Worm (Caenorhabditis elegans): ENCODE data around the gene cest-9.1.

Gene cest-9.1

DNA sequence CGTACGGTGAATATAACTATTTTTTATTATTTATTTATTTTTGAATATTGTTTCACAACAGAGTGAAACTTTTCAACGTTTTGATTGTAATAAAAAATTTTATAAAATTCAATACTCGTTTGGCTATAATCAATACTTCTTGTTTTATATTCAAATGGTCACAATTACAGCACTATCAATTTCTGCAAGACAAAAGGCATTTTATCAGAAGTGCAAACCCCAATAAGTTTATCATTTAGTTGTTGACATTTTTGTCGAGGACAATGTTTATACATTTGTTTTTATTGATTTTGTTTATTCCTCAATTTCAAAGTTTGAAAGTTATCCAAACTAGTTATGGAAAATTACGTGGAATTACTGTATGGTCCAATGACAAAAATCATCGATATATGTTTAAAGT, at the start of gene cest-9.1:
cest-9.1 (plus strand) TSS at position 213 of the 400 bp plus-strand sequence.
- TF ChIP-seq ztf-23 (GFP tag; IDR thresholded peaks at IDR 0.05) (no peak), T22C8.4 (GFP tag; IDR thresholded peaks at IDR 0.05) (no peak)

DNA sequence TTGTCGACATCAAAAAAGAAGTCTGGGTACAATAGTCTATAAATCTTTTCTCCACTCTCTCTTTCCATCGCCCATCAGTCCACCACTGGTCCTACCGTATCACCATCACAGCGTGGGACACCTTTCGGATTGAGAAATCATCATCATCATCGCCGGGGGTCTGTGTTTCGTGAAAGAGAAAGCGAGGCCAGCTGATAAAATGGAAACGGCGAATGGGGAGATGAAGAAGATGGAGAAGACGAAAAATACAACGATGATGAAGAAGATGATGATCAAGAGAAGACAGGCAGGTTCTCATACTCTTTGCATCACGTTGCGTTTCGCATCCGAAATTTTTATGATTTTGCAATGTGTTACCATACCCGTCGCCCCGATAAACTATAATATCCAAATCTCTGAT, 49.6 kb upstream of the cest-9.1 start:
- TF ChIP-seq ref-1 (GFP tag; conservative IDR thresholded peaks at IDR 0.05) (no peak), tab-1 (GFP tag; IDR thresholded peaks at IDR 0.05) (no peak), med-1 (GFP tag; optimal IDR thresholded peaks at IDR 0.05; ENCODE audit: insufficient read depth) (no peak), ztf-23 (GFP tag; IDR thresholded peaks at IDR 0.05) (no peak), T22C8.4 (GFP tag; IDR thresholded peaks at IDR 0.05) (no peak), flt-1 (GFP tag; IDR thresholded peaks at IDR 0.05) (no peak), ztf-29 (GFP tag; IDR thresholded peaks at IDR 0.05) (no peak), klf-2 (GFP tag; conservative IDR thresholded peaks at IDR 0.05) (no peak), cog-1 (tag; optimal IDR thresholded peaks at IDR 0.05) (no peak)

- no peak for TF ChIP-seq ztf-29 (GFP tag; IDR thresholded peaks at IDR 0.05)
- TF ChIP-seq ref-1 (GFP tag; conservative IDR thresholded peaks at IDR 0.05), result no peak
- TF ChIP-seq tab-1 (GFP tag; IDR thresholded peaks at IDR 0.05), result no peak
- 0 out of 2 replicates have a peak, but pooled peaks have one; percentile 46 for TF ChIP-seq flt-1 (GFP tag; IDR thresholded peaks at IDR 0.05)
- TF ChIP-seq cog-1 (tag; optimal IDR thresholded peaks at IDR 0.05), result no peak
These were observed 49.1 kb upstream of the cest-9.1 start for ce11 chrX:12176873-12177293.

- TF ChIP-seq med-1 (GFP tag; optimal IDR thresholded peaks at IDR 0.05; ENCODE audit: insufficient read depth), result no peak
- TF ChIP-seq ztf-23 (GFP tag; IDR thresholded peaks at IDR 0.05), result no peak
- TF ChIP-seq flt-1 (GFP tag; IDR thresholded peaks at IDR 0.05), result no peak
- TF ChIP-seq tab-1 (GFP tag; IDR thresholded peaks at IDR 0.05), result no peak
- TF ChIP-seq ref-1 (GFP tag; conservative IDR thresholded peaks at IDR 0.05), result no peak
- TF ChIP-seq ztf-29 (GFP tag; IDR thresholded peaks at IDR 0.05), result no peak
- no peak for TF ChIP-seq T22C8.4 (GFP tag; IDR thresholded peaks at IDR 0.05)
- TF ChIP-seq klf-2 (GFP tag; conservative IDR thresholded peaks at IDR 0.05), result no peak
These were observed 48.5 kb upstream of the cest-9.1 start for ce11 chrX:12177521-12177920.

DNA sequence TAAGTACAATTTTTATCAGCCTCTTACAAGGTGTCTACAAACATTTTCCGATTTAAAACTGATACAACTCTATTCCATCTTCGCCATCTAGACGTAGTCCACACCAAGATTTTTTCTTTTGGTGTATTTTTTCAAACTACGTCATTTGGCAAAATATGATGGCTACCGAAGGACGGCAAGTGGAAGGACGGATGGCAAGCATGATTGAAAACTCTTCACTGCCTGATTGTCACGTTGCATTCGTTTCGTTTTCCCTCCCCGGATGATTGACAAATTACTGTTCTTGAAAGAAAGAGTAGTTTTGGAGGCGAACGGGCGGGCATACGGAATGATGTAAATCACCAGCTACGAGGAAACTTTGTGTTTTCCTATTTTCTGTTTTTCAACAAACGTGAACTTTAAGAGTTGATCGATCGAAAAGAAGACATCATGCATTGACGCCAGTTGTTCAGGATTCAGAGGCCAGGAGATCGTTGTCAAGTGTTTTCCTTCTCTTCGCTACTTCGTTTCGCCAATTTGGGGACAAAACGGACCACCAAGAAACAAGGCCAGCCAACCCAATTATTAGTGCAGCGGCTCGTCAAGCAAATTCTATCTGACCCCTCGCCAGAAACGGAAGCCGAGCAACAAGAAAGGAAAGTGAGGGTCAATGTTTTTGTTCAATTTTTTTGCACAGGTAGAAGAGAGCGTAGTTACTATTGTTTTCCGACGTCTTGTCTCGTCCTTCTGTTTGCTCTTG, 47.5 kb upstream of the cest-9.1 start:
- TF ChIP-seq T22C8.4 (GFP tag; IDR thresholded peaks at IDR 0.05) (no peak), cog-1 (tag; optimal IDR thresholded peaks at IDR 0.05) (no peak), ztf-29 (GFP tag; IDR thresholded peaks at IDR 0.05) (no peak), flt-1 (GFP tag; IDR thresholded peaks at IDR 0.05) (no peak), klf-2 (GFP tag; conservative IDR thresholded peaks at IDR 0.05) (no peak), med-1 (GFP tag; optimal IDR thresholded peaks at IDR 0.05; ENCODE audit: insufficient read depth) (no peak), ref-1 (GFP tag; conservative IDR thresholded peaks at IDR 0.05) (no peak), ztf-23 (GFP tag; IDR thresholded peaks at IDR 0.05) (no peak), tab-1 (GFP tag; IDR thresholded peaks at IDR 0.05) (no peak)

DNA sequence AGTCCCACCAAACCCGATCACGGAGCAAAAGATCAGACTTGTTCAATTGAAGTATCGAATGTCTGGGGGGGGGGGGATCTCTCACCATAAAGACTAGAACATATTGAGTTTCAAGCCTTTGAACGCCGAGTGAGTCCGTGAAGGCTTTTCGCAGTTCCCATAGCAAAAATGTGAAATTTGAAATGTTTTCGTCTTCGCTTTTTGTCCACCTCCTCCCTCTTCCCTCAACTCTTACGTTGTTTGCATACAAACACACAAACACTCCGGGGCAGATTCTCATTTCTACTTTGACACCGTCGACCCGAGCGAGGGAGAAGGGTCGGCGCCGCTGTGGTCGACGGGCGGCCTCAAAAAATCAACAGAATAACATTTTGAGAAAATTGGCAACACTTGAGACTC, 46.9 kb upstream of the cest-9.1 start:
- TF ChIP-seq cog-1 (tag; optimal IDR thresholded peaks at IDR 0.05) (no peak), tab-1 (GFP tag; IDR thresholded peaks at IDR 0.05) (no peak), flt-1 (GFP tag; IDR thresholded peaks at IDR 0.05) (no peak), T22C8.4 (GFP tag; IDR thresholded peaks at IDR 0.05) (no peak), ref-1 (GFP tag; conservative IDR thresholded peaks at IDR 0.05) (no peak), ztf-29 (GFP tag; IDR thresholded peaks at IDR 0.05) (no peak), med-1 (GFP tag; optimal IDR thresholded peaks at IDR 0.05; ENCODE audit: insufficient read depth) (no peak), ztf-23 (GFP tag; IDR thresholded peaks at IDR 0.05) (no peak), klf-2 (GFP tag; conservative IDR thresholded peaks at IDR 0.05) (no peak)

DNA sequence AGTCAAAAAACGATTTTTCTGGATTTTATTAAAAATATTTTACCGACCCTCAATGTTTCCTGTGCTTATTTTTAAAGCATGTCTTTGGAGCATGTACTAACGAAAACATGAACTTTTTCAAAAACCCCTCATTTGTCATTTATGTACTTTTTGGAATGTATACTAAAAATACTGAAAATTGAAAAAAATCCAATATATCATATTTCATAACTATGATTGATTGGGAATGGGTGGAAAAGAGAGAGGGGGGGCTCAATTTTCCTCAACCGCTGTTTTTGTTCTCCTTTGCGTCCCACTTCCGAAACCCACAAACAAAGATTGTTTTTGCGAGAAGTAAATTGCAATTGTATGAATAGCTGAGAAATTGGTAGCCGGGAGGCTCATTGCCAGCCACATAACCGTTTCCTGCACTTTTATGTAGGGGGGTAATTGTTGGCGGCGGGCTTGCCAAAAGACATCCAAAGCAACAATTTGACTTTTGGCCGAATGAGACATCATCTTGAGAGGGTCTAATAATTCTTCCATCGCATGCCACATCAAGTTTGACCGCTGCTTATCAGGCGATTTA, 46.1 kb upstream of the cest-9.1 start:
- TF ChIP-seq ztf-29 (GFP tag; IDR thresholded peaks at IDR 0.05), result no peak
- TF ChIP-seq ref-1 (GFP tag; conservative IDR thresholded peaks at IDR 0.05), result no peak
- 0 out of 2 replicates have a peak, but pooled peaks have one; percentile 66 for TF ChIP-seq tab-1 (GFP tag; IDR thresholded peaks at IDR 0.05)

ce11 chrX:12180681-12181080, 45.3 kb upstream of the cest-9.1 start:
- TF ChIP-seq ztf-23 (GFP tag; IDR thresholded peaks at IDR 0.05) (no peak), flt-1 (GFP tag; IDR thresholded peaks at IDR 0.05) (no peak), ztf-29 (GFP tag; IDR thresholded peaks at IDR 0.05) (no peak), klf-2 (GFP tag; conservative IDR thresholded peaks at IDR 0.05) (no peak), cog-1 (tag; optimal IDR thresholded peaks at IDR 0.05) (no peak), T22C8.4 (GFP tag; IDR thresholded peaks at IDR 0.05) (no peak), tab-1 (GFP tag; IDR thresholded peaks at IDR 0.05) (no peak), med-1 (GFP tag; optimal IDR thresholded peaks at IDR 0.05; ENCODE audit: insufficient read depth) (no peak), ref-1 (GFP tag; conservative IDR thresholded peaks at IDR 0.05) (no peak)

- no peak for TF ChIP-seq ref-1 (GFP tag; conservative IDR thresholded peaks at IDR 0.05)
- TF ChIP-seq flt-1 (GFP tag; IDR thresholded peaks at IDR 0.05), result no peak
- no peak for TF ChIP-seq tab-1 (GFP tag; IDR thresholded peaks at IDR 0.05)
- no peak for TF ChIP-seq med-1 (GFP tag; optimal IDR thresholded peaks at IDR 0.05; ENCODE audit: insufficient read depth)
- no peak for TF ChIP-seq cog-1 (tag; optimal IDR thresholded peaks at IDR 0.05)
- TF ChIP-seq klf-2 (GFP tag; conservative IDR thresholded peaks at IDR 0.05), result no peak
- TF ChIP-seq T22C8.4 (GFP tag; IDR thresholded peaks at IDR 0.05), result no peak
- TF ChIP-seq ztf-29 (GFP tag; IDR thresholded peaks at IDR 0.05), result no peak
- TF ChIP-seq ztf-23 (GFP tag; IDR thresholded peaks at IDR 0.05), result no peak
These were observed 44.4 kb upstream of the cest-9.1 start for ce11 chrX:12181606-12182005.
